Worm (Caenorhabditis elegans): ENCODE measurements around the gene Y7A5A.24.

DNA sequence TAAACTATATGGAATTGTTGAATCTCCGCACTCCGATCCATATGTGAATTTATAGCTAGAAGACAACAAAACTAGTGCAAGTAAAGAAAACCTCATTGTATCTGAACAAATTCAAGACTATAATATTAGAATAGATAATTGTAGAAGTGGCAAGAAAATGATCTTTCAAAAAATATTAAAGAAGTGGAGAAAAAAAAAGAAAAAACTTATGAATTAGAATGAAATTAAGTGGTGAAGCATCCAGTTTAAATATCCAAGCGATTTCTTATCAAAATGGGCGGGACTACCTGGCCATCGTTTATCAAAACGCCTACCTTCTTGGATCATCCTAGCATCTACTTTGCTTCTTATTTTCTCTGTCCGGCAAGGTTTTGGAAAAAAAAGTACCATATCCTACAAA, 24.8 kb downstream of the Y7A5A.24 start, which contains the start of gene wrt-4:
- TF ChIP-seq egl-27 (tag; optimal IDR thresholded peaks at IDR 0.05): no peak
- no peak for TF ChIP-seq elt-3 (tag; optimal IDR thresholded peaks at IDR 0.05)
- TF ChIP-seq ceh-82 (tag; optimal IDR thresholded peaks at IDR 0.05): no peak
- no peak for TF ChIP-seq mml-1 (tag; optimal IDR thresholded peaks at IDR 0.05)
- no peak for TF ChIP-seq fos-1 (tag; optimal IDR thresholded peaks at IDR 0.05)
- no peak for TF ChIP-seq nhr-76 (tag; optimal IDR thresholded peaks at IDR 0.05)
- no peak for TF ChIP-seq skn-1 (tag; optimal IDR thresholded peaks at IDR 0.05)
- no peak for TF ChIP-seq aly-2 (tag; optimal IDR thresholded peaks at IDR 0.05)
- TF ChIP-seq jun-1 (tag; optimal IDR thresholded peaks at IDR 0.05): no peak
- no peak for TF ChIP-seq ztf-4 (tag; optimal IDR thresholded peaks at IDR 0.05)
- TF ChIP-seq nhr-11 (tag; optimal IDR thresholded peaks at IDR 0.05): no peak
